Worm (Caenorhabditis elegans) whole organism, young adult: ENCODE data around the gene F36G3.1.

Experiments used
- C17E4.6 ChIP-seq: fragments of 200-800 bp; sonication (Bioruptor generic); IDR thresholded peaks from 2 replicates; pipeline ENCODE4 v1.3.6; 2022; ENCODE audit warnings: missing genetic modification reagents, missing genetic modification characterization, missing compliant biosample characterization
- F10E7.11 ChIP-seq: sonication (generic microtip); optimal IDR thresholded peaks from 2 replicates; lab custom pipeline; 2017; ENCODE audit warnings: mild to moderate bottlenecking, missing genetic modification characterization, moderate library complexity, missing compliant biosample characterization
- F52B5.7 ChIP-seq: sonication (generic microtip); optimal IDR thresholded peaks from 2 replicates; lab custom pipeline; 2016; ENCODE audit warnings: mild to moderate bottlenecking, missing genetic modification characterization, missing compliant biosample characterization
- F57C9.4 ChIP-seq: sonication (generic microtip); optimal IDR thresholded peaks from 2 replicates; lab custom pipeline; 2017; ENCODE audit warnings: mild to moderate bottlenecking, missing genetic modification characterization, missing compliant biosample characterization
- K11D2.4 ChIP-seq: fragments of 200-800 bp; sonication (Bioruptor generic); IDR thresholded peaks from 2 replicates; pipeline ENCODE4 v1.3.6; 2022; ENCODE audit warnings: missing genetic modification reagents, missing genetic modification characterization, missing compliant biosample characterization
- Y56A3A.18 ChIP-seq: fragments of 200-800 bp; sonication (Bioruptor generic); IDR thresholded peaks from 2 replicates; pipeline ENCODE4 v1.3.6; 2022; ENCODE audit warnings: missing genetic modification reagents, missing genetic modification characterization, missing compliant biosample characterization
- Y67H2A.10 ChIP-seq: fragments of 200-800 bp; sonication (Bioruptor generic); conservative IDR thresholded peaks from 2 replicates; pipeline ENCODE4 v1.3.6; 2022; ENCODE audit warnings: missing genetic modification reagents, missing genetic modification characterization, missing compliant biosample characterization
- ZK185.1 ChIP-seq: sonication (generic microtip); optimal IDR thresholded peaks from 2 replicates; lab custom pipeline; 2016; ENCODE audit warnings: mild to moderate bottlenecking, missing genetic modification characterization, missing compliant biosample characterization; ENCODE audit not compliant: poor library complexity, severe bottlenecking
- ama-1 ChIP-seq, 3 experiments: fragments of 150-350 bp in 1 of 3; sonication (generic microtip) in 2 of 3; optimal IDR thresholded peaks; 2 replicates each; lab custom pipeline; 2014 to 2018; ENCODE audit warnings: missing biosample characterization in 2 of 3, missing genetic modification characterization in 2 of 3, missing genetic modification reagents in 2 of 3
- bed-2 ChIP-seq: fragments of 200-800 bp; sonication (Bioruptor generic); IDR thresholded peaks from 2 replicates; pipeline ENCODE4 v1.3.6; 2022; ENCODE audit warnings: missing genetic modification reagents, missing genetic modification characterization, missing compliant biosample characterization
- ccch-3 ChIP-seq: fragments of 200-800 bp; sonication (Bioruptor generic); optimal IDR thresholded peaks from 2 replicates; lab custom pipeline; 2018; ENCODE audit warnings: mild to moderate bottlenecking, missing genetic modification characterization, missing compliant biosample characterization
- ceh-79 ChIP-seq: sonication (generic microtip); optimal IDR thresholded peaks from 2 replicates; lab custom pipeline; 2017; ENCODE audit warnings: mild to moderate bottlenecking, missing genetic modification characterization, missing compliant biosample characterization
- die-1 ChIP-seq: sonication (generic microtip); optimal IDR thresholded peaks from 2 replicates; lab custom pipeline; 2016; ENCODE audit warnings: missing genotype, mild to moderate bottlenecking, missing genetic modification characterization, missing compliant biosample characterization
- efl-1 ChIP-seq: fragments of 150-350 bp; optimal IDR thresholded peaks from 2 replicates; lab custom pipeline; 2014; ENCODE audit warnings: missing biosample characterization, missing genetic modification reagents, missing genetic modification characterization
- ets-4 ChIP-seq: fragments of 200-800 bp; sonication (Bioruptor generic); optimal IDR thresholded peaks from 2 replicates; lab custom pipeline; 2018; ENCODE audit warnings: mild to moderate bottlenecking, missing genetic modification characterization, missing compliant biosample characterization
- hlh-12 ChIP-seq: sonication (generic microtip); optimal IDR thresholded peaks from 2 replicates; lab custom pipeline; 2016; ENCODE audit warnings: missing genetic modification characterization, missing compliant biosample characterization
- hmg-20 ChIP-seq: fragments of 200-800 bp; sonication (Bioruptor generic); IDR thresholded peaks from 2 replicates; pipeline ENCODE4 v1.3.6; 2022; ENCODE audit warnings: missing genetic modification reagents, missing genetic modification characterization, missing compliant biosample characterization
- let-607 ChIP-seq, 2 experiments: fragments of 200-800 bp in 1 of 2; sonication (Bioruptor generic) in 1 of 2; sonication (generic microtip) in 1 of 2; optimal IDR thresholded peaks; 2 replicates each; lab custom pipeline; 2016 to 2018; ENCODE audit warnings: mild to moderate bottlenecking in 2 of 2, missing compliant biosample characterization in 2 of 2, missing genetic modification characterization in 2 of 2, moderate library complexity in 2 of 2, missing genotype in 1 of 2
- lin-26 ChIP-seq: fragments of 200-800 bp; sonication (Bioruptor generic); IDR thresholded peaks from 2 replicates; pipeline ENCODE4 v1.3.6; 2022; ENCODE audit warnings: missing genetic modification reagents, missing genetic modification characterization, missing compliant biosample characterization
- lin-35 ChIP-seq, 3 experiments: fragments of 150-350 bp in 2 of 3; sonication (generic microtip) in 1 of 3; optimal IDR thresholded peaks; 2 replicates each; lab custom pipeline; 2014 to 2018; ENCODE audit warnings: missing biosample characterization in 3 of 3, missing genetic modification characterization in 3 of 3, missing genetic modification reagents in 3 of 3
- madf-10 ChIP-seq: sonication (generic microtip); optimal IDR thresholded peaks from 2 replicates; lab custom pipeline; 2016; ENCODE audit warnings: mild to moderate bottlenecking, missing genetic modification characterization, missing compliant biosample characterization
- madf-3 ChIP-seq: fragments of 200-800 bp; sonication (Bioruptor generic); IDR thresholded peaks from 2 replicates; pipeline ENCODE4 v1.3.6; 2022; ENCODE audit warnings: missing genetic modification reagents, missing genetic modification characterization, missing compliant biosample characterization
- madf-6 ChIP-seq: fragments of 200-800 bp; sonication (Bioruptor generic); IDR thresholded peaks from 2 replicates; pipeline ENCODE4 v1.3.6; 2022; ENCODE audit warnings: missing genetic modification reagents, missing genetic modification characterization, missing compliant biosample characterization
- mcd-1 ChIP-seq: fragments of 200-800 bp; sonication (Bioruptor generic); IDR thresholded peaks from 2 replicates; pipeline ENCODE4 v1.3.6; 2022; ENCODE audit warnings: missing genetic modification reagents, missing genetic modification characterization, missing compliant biosample characterization
- nfya-1 ChIP-seq: sonication (generic microtip); optimal IDR thresholded peaks from 2 replicates; lab custom pipeline; 2017; ENCODE audit warnings: antibody characterized with exemption, missing compliant biosample characterization, missing genetic modification characterization, borderline replicate concordance; ENCODE audit not compliant: insufficient read depth
- nhr-120 ChIP-seq: fragments of 200-800 bp; sonication (Bioruptor generic); IDR thresholded peaks from 2 replicates; pipeline ENCODE4 v1.3.6; 2022; ENCODE audit warnings: missing genetic modification characterization, missing compliant biosample characterization
- nhr-179 ChIP-seq: sonication (generic microtip); optimal IDR thresholded peaks from 2 replicates; lab custom pipeline; 2016; ENCODE audit warnings: mild to moderate bottlenecking, missing genetic modification characterization, missing compliant biosample characterization
- pbrm-1 ChIP-seq: fragments of 200-800 bp; sonication (Bioruptor generic); IDR thresholded peaks from 2 replicates; pipeline ENCODE4 v1.3.6; 2022; ENCODE audit warnings: missing genetic modification reagents, missing genetic modification characterization, missing compliant biosample characterization
- rpc-1 ChIP-seq, 2 experiments: fragments of 150-350 bp in 1 of 2; sonication (generic microtip) in 1 of 2; optimal IDR thresholded peaks; 2 replicates each; lab custom pipeline; 2014 to 2018; ENCODE audit warnings: missing biosample characterization in 1 of 2, missing genetic modification characterization in 1 of 2, missing genetic modification reagents in 1 of 2, missing genotype in 1 of 2
- snpc-1.1 ChIP-seq: sonication (generic microtip); optimal IDR thresholded peaks from 2 replicates; lab custom pipeline; 2017; ENCODE audit warnings: missing genetic modification characterization, mild to moderate bottlenecking, missing compliant biosample characterization, antibody characterized with exemption, moderate library complexity, missing genotype, missing genetic modification reagents; ENCODE audit not compliant: insufficient read depth
- snpc-1.3 ChIP-seq: sonication (generic microtip); optimal IDR thresholded peaks from 2 replicates; lab custom pipeline; 2017; ENCODE audit warnings: missing genetic modification characterization, mild to moderate bottlenecking, missing compliant biosample characterization, antibody characterized with exemption, moderate library complexity, missing genotype, missing genetic modification reagents; ENCODE audit not compliant: insufficient read depth
- snpc-4 ChIP-seq, 5 experiments: fragments of 150-350 bp in 1 of 5; sonication (generic microtip) in 4 of 5; optimal IDR thresholded peaks; 2 replicates each; lab custom pipeline; 2014 to 2018; ENCODE audit warnings: missing genetic modification characterization in 5 of 5, missing biosample characterization in 3 of 5, antibody characterized with exemption in 2 of 5, mild to moderate bottlenecking in 2 of 5, missing compliant biosample characterization in 2 of 5, missing genotype in 2 of 5, moderate library complexity in 2 of 5, missing genetic modification reagents in 1 of 5
- unc-62 ChIP-seq: fragments of 150-350 bp; optimal IDR thresholded peaks from 2 replicates; lab custom pipeline; 2014; ENCODE audit warnings: missing biosample characterization, missing genetic modification reagents, missing genetic modification characterization
- xnd-1 ChIP-seq: sonication (generic microtip); optimal IDR thresholded peaks from 2 replicates; lab custom pipeline; 2016; ENCODE audit warnings: missing genotype, missing genetic modification reagents, missing genetic modification characterization, missing compliant biosample characterization
- ztf-18 ChIP-seq: sonication (generic microtip); optimal IDR thresholded peaks from 2 replicates; lab custom pipeline; 2016; ENCODE audit warnings: missing genotype, mild to moderate bottlenecking, missing genetic modification characterization, missing compliant biosample characterization
- ztf-25 ChIP-seq: fragments of 200-800 bp; sonication (Bioruptor generic); IDR thresholded peaks from 2 replicates; pipeline ENCODE4 v1.3.6; 2022; ENCODE audit warnings: missing genetic modification reagents, missing genetic modification characterization, missing compliant biosample characterization
- ztf-28 ChIP-seq: fragments of 200-800 bp; sonication (Bioruptor generic); IDR thresholded peaks from 2 replicates; pipeline ENCODE4 v1.3.6; 2022; ENCODE audit warnings: missing genetic modification reagents, missing genetic modification characterization, missing compliant biosample characterization

The F36G3.1 gene

DNA sequence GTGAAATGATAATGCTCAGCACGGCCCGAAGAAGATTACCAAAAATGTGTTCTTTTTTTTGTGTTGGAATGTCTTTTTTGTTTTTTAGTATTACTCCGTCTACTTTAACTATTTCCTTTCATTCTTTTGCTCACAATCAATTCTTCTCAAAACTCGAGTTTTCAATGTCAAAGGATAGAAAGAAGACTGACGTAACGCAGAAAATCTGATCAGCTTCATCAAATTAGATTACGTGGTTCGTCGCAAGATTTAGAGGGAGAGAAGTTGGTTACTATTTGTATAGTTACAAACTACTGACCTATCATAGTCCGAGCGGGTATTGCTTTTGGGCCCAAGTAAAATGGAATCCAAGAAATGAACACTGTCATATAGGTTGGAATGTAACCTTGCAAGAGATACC is 14.6 kb upstream of the F36G3.1 start:
- no peak for TF ChIP-seq nhr-179 (tag; lab: Kevin White, UChicago)
- no peak for TF ChIP-seq die-1 (tag; lab: Kevin White, UChicago)
- no peak for TF ChIP-seq Y56A3A.18 (GFP tag; lab: Robert Waterston, UW)
- TF ChIP-seq nhr-120 (GFP tag; lab: Robert Waterston, UW) = no peak
- TF ChIP-seq madf-6 (GFP tag; lab: Robert Waterston, UW) = no peak
- TF ChIP-seq ztf-28 (GFP tag; lab: Robert Waterston, UW) = no peak

DNA sequence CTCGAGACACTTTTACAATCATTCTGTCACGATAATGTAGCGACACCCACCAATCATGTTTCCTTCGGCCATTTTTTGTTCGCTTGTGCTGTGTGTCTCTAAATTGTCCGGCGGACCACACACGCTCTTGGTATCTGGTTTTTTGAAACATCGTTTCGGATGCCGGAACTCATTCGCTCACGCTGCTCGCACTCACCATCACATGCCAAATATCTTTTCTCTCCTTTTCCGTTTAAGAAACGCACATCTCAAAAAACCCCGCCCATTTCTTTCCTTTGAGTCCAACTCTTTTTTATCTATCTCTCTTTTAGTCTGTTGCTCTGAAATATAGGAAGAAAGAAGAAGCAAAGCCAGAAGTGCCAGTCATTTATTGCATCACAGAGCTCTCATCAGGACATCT is 9.5 kb upstream of the F36G3.1 start, which contains the start of gene F36G3.3:
TSS of gene F36G3.3 (plus strand) at position 306 of the 400 bp plus-strand sequence.
- no peak for TF ChIP-seq hlh-12 (tag; lab: Kevin White, UChicago)
- TF ChIP-seq madf-10 (tag; lab: Kevin White, UChicago) = no peak
- TF ChIP-seq ets-4 (GFP tag; lab: Kevin White, UChicago) = no peak
- no peak for TF ChIP-seq efl-1 (GFP tag; lab: Kevin White, UChicago)
- TF ChIP-seq ZK185.1 (tag; lab: Kevin White, UChicago) = no peak
- no peak for TF ChIP-seq snpc-1.3 (tag; lab: Kevin White, UChicago)
- no peak for TF ChIP-seq ceh-79 (tag; lab: Kevin White, UChicago)

DNA sequence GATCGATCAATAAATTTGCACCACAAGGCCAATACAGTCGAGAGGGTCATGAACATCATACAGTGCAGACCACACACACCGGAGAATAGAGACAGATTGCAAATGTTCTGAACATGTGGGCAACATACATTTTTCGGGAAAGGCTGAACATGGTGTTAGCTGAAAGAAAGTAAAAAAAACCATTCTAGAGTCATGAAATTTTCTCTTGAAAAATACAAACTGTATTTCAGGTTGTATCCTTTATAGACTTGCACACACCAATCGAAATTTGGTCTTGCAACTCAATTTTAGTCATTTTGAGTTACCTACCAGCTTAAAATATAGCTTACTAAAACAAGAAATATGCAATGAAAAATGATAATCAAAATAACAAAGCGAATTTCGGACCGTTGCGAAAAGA is 7.1 kb upstream of the F36G3.1 start:
- no peak for TF ChIP-seq pbrm-1 (GFP tag; lab: Robert Waterston, UW)
- TF ChIP-seq mcd-1 = no peak
- TF ChIP-seq ccch-3 (GFP tag; lab: Kevin White, UChicago) = no peak
- TF ChIP-seq hmg-20 (GFP tag; lab: Robert Waterston, UW) = no peak
- no peak for TF ChIP-seq nfya-1 (tag; lab: Kevin White, UChicago)
- TF ChIP-seq let-607 (tag; optimal IDR thresholded peaks at IDR 0.05; lab: Kevin White, UChicago) = no peak
- TF ChIP-seq ztf-18 = no peak
- no peak for TF ChIP-seq snpc-1.1 (tag; lab: Kevin White, UChicago)

DNA sequence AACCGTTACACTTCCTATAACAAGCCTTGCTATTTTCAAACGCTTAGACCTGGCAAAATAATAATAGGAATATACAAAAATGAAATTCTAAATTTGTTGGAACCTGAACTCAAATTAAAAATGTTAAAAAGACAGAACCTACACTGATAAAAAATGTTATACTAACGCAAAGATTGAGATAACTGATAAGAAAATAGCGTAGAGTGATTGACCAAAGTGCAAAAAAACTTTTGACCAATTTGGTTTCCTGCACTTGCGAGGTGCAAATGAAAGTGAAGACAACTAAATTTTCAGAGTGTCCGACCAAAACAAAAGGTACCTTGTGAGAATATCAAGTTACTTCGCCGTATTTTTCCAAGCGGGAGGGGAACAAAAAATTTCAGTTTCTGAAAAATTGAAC is 6.6 kb upstream of the F36G3.1 start:
- no peak for TF ChIP-seq lin-26 (GFP tag; lab: Robert Waterston, UW)
- TF ChIP-seq snpc-4 (GFP tag; optimal IDR thresholded peaks at IDR 0.05; lab: Kevin White, UChicago) = no peak
- no peak for TF ChIP-seq snpc-4 (tag; optimal IDR thresholded peaks at IDR 0.05; lab: Kevin White, UChicago)
- TF ChIP-seq F57C9.4 (tag; lab: Kevin White, UChicago) = no peak
- no peak for TF ChIP-seq rpc-1 (optimal IDR thresholded peaks at IDR 0.05; lab: Kevin White, UChicago)
- no peak for TF ChIP-seq rpc-1 (tag; optimal IDR thresholded peaks at IDR 0.05; lab: Kevin White, UChicago)
- no peak for TF ChIP-seq C17E4.6 (GFP tag; lab: Robert Waterston, UW)
- no peak for TF ChIP-seq madf-3

DNA sequence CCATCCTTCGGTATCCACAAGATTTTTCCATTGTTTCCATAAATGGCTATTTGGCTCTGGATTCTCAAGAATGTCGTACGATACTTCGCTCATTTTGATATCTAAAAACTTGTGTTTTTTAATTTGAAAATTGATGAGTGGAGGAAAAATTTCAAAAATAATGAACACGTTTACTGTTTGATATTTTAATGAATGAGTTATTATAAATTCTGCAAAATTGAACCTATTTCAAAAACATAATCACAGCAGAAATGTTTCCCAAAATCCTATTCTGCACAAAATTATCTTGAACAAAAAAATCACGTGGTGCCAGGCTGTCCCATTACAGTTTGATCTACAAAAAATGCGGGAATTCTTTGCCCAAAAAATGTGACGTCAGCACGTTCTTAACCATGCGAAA is 5.2 kb upstream of the F36G3.1 start, which contains the start of gene F36G3.2:
TSS of gene F36G3.2 (minus strand) at position 101 of the 400 bp plus-strand sequence.
- TF ChIP-seq F52B5.7 = no peak
- TF ChIP-seq xnd-1 (tag; lab: Kevin White, UChicago) = no peak
- TF ChIP-seq ama-1 (optimal IDR thresholded peaks at IDR 0.05; lab: Kevin White, UChicago) = no peak
- TF ChIP-seq ama-1 (GFP tag; optimal IDR thresholded peaks at IDR 0.05; lab: Kevin White, UChicago) = no peak
- no peak for TF ChIP-seq F10E7.11 (tag; lab: Kevin White, UChicago)
- TF ChIP-seq ztf-25 (GFP tag; lab: Robert Waterston, UW) = no peak
- no peak for TF ChIP-seq Y67H2A.10 (GFP tag; lab: Robert Waterston, UW)
- TF ChIP-seq unc-62 (GFP tag; lab: Kevin White, UChicago) = no peak
- no peak for TF ChIP-seq ceh-79 (tag; lab: Kevin White, UChicago)
- TF ChIP-seq K11D2.4 (GFP tag; lab: Robert Waterston, UW) = no peak
- no peak for TF ChIP-seq lin-35 (GFP tag; optimal IDR thresholded peaks at IDR 0.05; lab: Kevin White, UChicago)
- no peak for TF ChIP-seq bed-2 (GFP tag; lab: Robert Waterston, UW)
